Fruit fly (Drosophila melanogaster) whole organism, embryonic: Measurements from ENCODE around the gene Mrp5.

Experiments
- Asciz ChIP-seq: fragments of 200-800 bp; sonication (Bioruptor generic); optimal IDR thresholded peaks from 2 replicates; lab custom pipeline; 2017; ENCODE audit warnings: missing biosample characterization, mild to moderate bottlenecking, missing genetic modification characterization, missing genetic modification reagents
- Atf-2 ChIP-seq: fragments of 200-800 bp; sonication (Bioruptor generic); optimal IDR thresholded peaks from 2 replicates; lab custom pipeline; 2016; ENCODE audit warnings: missing biosample characterization, missing genetic modification characterization
- CG11695 ChIP-seq: fragments of 200-800 bp; sonication (Bioruptor generic); IDR thresholded peaks from 3 replicates; pipeline ENCODE4 v1.3.6; 2022; ENCODE audit warnings: missing biosample characterization, missing genetic modification characterization
- CG12391 ChIP-seq: fragments of 200-800 bp; sonication (Bioruptor generic); optimal IDR thresholded peaks from 3 replicates; lab custom pipeline; 2018; ENCODE audit warnings: missing biosample characterization, mild to moderate bottlenecking, missing genetic modification characterization, moderate library complexity
- CG12769 ChIP-seq: fragments of 200-800 bp; sonication (Bioruptor generic); optimal IDR thresholded peaks from 2 replicates; lab custom pipeline; 2019; ENCODE audit warnings: missing biosample characterization, mild to moderate bottlenecking, missing genetic modification characterization, moderate library complexity
- CG16779 ChIP-seq: fragments of 200-800 bp; sonication (Bioruptor generic); IDR thresholded peaks from 2 replicates; pipeline ENCODE4 v1.3.6; 2022; ENCODE audit warnings: missing biosample characterization, missing genetic modification characterization
- CG18619 ChIP-seq: fragments of 200-800 bp; sonication (Bioruptor generic); optimal IDR thresholded peaks from 3 replicates; lab custom pipeline; 2017; ENCODE audit warnings: missing biosample characterization, mild to moderate bottlenecking, missing genetic modification characterization
- CG2120 ChIP-seq: fragments of 200-800 bp; sonication (Bioruptor generic); optimal IDR thresholded peaks from 3 replicates; lab custom pipeline; 2016; ENCODE audit warnings: missing biosample characterization, missing genetic modification characterization
- CG31365 ChIP-seq: fragments of 200-800 bp; sonication (Bioruptor generic); optimal IDR thresholded peaks from 2 replicates; lab custom pipeline; 2018; ENCODE audit warnings: missing biosample characterization, mild to moderate bottlenecking, missing genetic modification characterization
- CG32532 ChIP-seq: fragments of 200-800 bp; sonication (Bioruptor generic); IDR thresholded peaks from 2 replicates; pipeline ENCODE4 v1.3.6; 2022; ENCODE audit warnings: missing biosample characterization, missing genetic modification characterization
- CG3281 ChIP-seq: fragments of 200-800 bp; sonication (Bioruptor generic); optimal IDR thresholded peaks from 3 replicates; lab custom pipeline; 2017; ENCODE audit warnings: missing biosample characterization, mild to moderate bottlenecking, missing genetic modification characterization
- CG7745 ChIP-seq: fragments of 200-800 bp; sonication (Bioruptor generic); optimal IDR thresholded peaks from 2 replicates; lab custom pipeline; 2018; ENCODE audit warnings: missing biosample characterization, mild to moderate bottlenecking, missing genetic modification characterization, moderate library complexity
- CG7786 ChIP-seq: fragments of 200-800 bp; sonication (Bioruptor generic); optimal IDR thresholded peaks from 2 replicates; lab custom pipeline; 2016; ENCODE audit warnings: missing biosample characterization, missing genetic modification characterization
- CG9437 ChIP-seq: fragments of 200-800 bp; sonication (Bioruptor generic); optimal IDR thresholded peaks from 2 replicates; lab custom pipeline; 2018; ENCODE audit warnings: missing biosample characterization, mild to moderate bottlenecking, missing genetic modification characterization
- CG9727 ChIP-seq: fragments of 200-800 bp; sonication (Bioruptor generic); optimal IDR thresholded peaks from 3 replicates; lab custom pipeline; 2017; ENCODE audit warnings: missing biosample characterization, mild to moderate bottlenecking, missing genetic modification characterization
- CG9932 ChIP-seq: fragments of 200-800 bp; sonication (Bioruptor generic); IDR thresholded peaks from 2 replicates; pipeline ENCODE4 v1.3.6; 2022; ENCODE audit warnings: missing biosample characterization, missing genetic modification characterization
- CHES-1-like ChIP-seq: fragments of 200-800 bp; sonication (Bioruptor generic); optimal IDR thresholded peaks from 2 replicates; lab custom pipeline; 2016; ENCODE audit warnings: missing biosample characterization, missing genetic modification characterization
- Chrac-16 ChIP-seq: fragments of 200-800 bp; sonication (Bioruptor generic); optimal IDR thresholded peaks from 3 replicates; lab custom pipeline; 2016; ENCODE audit warnings: missing biosample characterization, missing genetic modification characterization
- Dbx ChIP-seq: fragments of 200-800 bp; sonication (Bioruptor generic); IDR thresholded peaks from 3 replicates; pipeline ENCODE4 v1.3.6; 2022; ENCODE audit warnings: missing biosample characterization, missing genetic modification characterization
- Dfd ChIP-seq, 2 experiments: fragments of >200 bp; optimal IDR thresholded peaks; 2 replicates each; lab custom pipeline; 2017; ENCODE audit warnings: missing biosample characterization in 2 of 2, missing genetic modification characterization in 2 of 2
- Ets65A ChIP-seq: fragments of 200-800 bp; sonication (Bioruptor generic); peaks from one replicate; lab custom pipeline; 2016; ENCODE audit warnings: missing biosample characterization, missing genetic modification characterization
- Fer1 ChIP-seq: fragments of 200-800 bp; sonication (Bioruptor generic); optimal IDR thresholded peaks from 2 replicates; lab custom pipeline; 2017; ENCODE audit warnings: missing biosample characterization, mild to moderate bottlenecking, missing genetic modification characterization
- GATAe ChIP-seq: fragments of 200-800 bp; sonication (Bioruptor generic); conservative IDR thresholded peaks from 2 replicates; pipeline ENCODE4 v1.3.6; 2022; ENCODE audit warnings: missing biosample characterization, missing genetic modification characterization
- HmgZ ChIP-seq: fragments of 200-800 bp; sonication (Bioruptor generic); optimal IDR thresholded peaks from 2 replicates; lab custom pipeline; 2018; ENCODE audit warnings: missing biosample characterization, mild to moderate bottlenecking, missing genetic modification characterization
- Med ChIP-seq: fragments of 200-800 bp; sonication (Bioruptor generic); peaks from one replicate; lab custom pipeline; 2016; ENCODE audit warnings: missing biosample characterization, missing genetic modification characterization, mild to moderate bottlenecking, inconsistent platforms, moderate library complexity
- Meics ChIP-seq: fragments of 200-800 bp; sonication (Bioruptor generic); optimal IDR thresholded peaks from 2 replicates; lab custom pipeline; 2017; ENCODE audit warnings: missing biosample characterization, mild to moderate bottlenecking, missing genetic modification characterization
- Nf-YA ChIP-seq: fragments of 200-800 bp; sonication (Bioruptor generic); IDR thresholded peaks from 2 replicates; pipeline ENCODE4 v1.3.6; 2022; ENCODE audit warnings: missing biosample characterization, missing genetic modification characterization
- Optix ChIP-seq: fragments of 200-800 bp; sonication (Bioruptor generic); IDR thresholded peaks from 3 replicates; pipeline ENCODE4 v1.3.6; 2022; ENCODE audit warnings: missing biosample characterization, missing genetic modification characterization
- Vsx1 ChIP-seq: fragments of 200-800 bp; sonication (Bioruptor generic); optimal IDR thresholded peaks from 2 replicates; lab custom pipeline; 2017; ENCODE audit warnings: missing biosample characterization, mild to moderate bottlenecking, missing genetic modification characterization, missing genetic modification reagents
- chif ChIP-seq, 2 experiments: fragments of 200-800 bp; sonication (Bioruptor generic); optimal IDR thresholded peaks; 3 replicates each; lab custom pipeline; 2016; ENCODE audit warnings: missing biosample characterization in 2 of 2, missing genetic modification characterization in 2 of 2
- ci ChIP-seq: fragments of 200-800 bp; sonication (Bioruptor generic); IDR thresholded peaks from 3 replicates; pipeline ENCODE4 v1.3.6; 2022; ENCODE audit warnings: missing biosample characterization, missing genetic modification characterization
- dpn ChIP-seq, 2 experiments: fragments of 200-800 bp; sonication (Bioruptor generic); optimal IDR thresholded peaks; 3 replicates each; lab custom pipeline; 2016; ENCODE audit warnings: missing biosample characterization in 2 of 2, missing genetic modification characterization in 2 of 2
- eyg ChIP-seq: fragments of 200-800 bp; sonication (Bioruptor generic); optimal IDR thresholded peaks from 3 replicates; lab custom pipeline; 2016; ENCODE audit warnings: missing biosample characterization, missing genetic modification characterization
- fd102C ChIP-seq: fragments of 200-800 bp; sonication (Bioruptor generic); optimal IDR thresholded peaks from 2 replicates; lab custom pipeline; 2018; ENCODE audit warnings: missing biosample characterization, mild to moderate bottlenecking, missing genetic modification characterization, moderate library complexity
- grn ChIP-seq: fragments of 200-800 bp; sonication (Bioruptor generic); optimal IDR thresholded peaks from 3 replicates; lab custom pipeline; 2017; ENCODE audit warnings: missing biosample characterization, missing genetic modification characterization
- gro ChIP-seq: fragments of 200-800 bp; sonication (Bioruptor generic); optimal IDR thresholded peaks from 2 replicates; lab custom pipeline; 2016; ENCODE audit warnings: missing biosample characterization, missing genetic modification characterization
- ham ChIP-seq: fragments of 200-800 bp; sonication (Bioruptor generic); IDR thresholded peaks from 2 replicates; pipeline ENCODE4 v1.3.6; 2022; ENCODE audit warnings: missing biosample characterization, missing genetic modification characterization
- ken ChIP-seq: fragments of 200-800 bp; sonication (Bioruptor generic); IDR thresholded peaks from 3 replicates; pipeline ENCODE4 v1.3.6; 2022; ENCODE audit warnings: missing biosample characterization, missing genetic modification characterization
- maf-S ChIP-seq: fragments of 200-800 bp; sonication (Bioruptor generic); optimal IDR thresholded peaks from 2 replicates; lab custom pipeline; 2016; ENCODE audit warnings: missing biosample characterization, missing genetic modification characterization
- nmo ChIP-seq: fragments of 200-800 bp; sonication (Bioruptor generic); optimal IDR thresholded peaks from 2 replicates; lab custom pipeline; 2018; ENCODE audit warnings: missing biosample characterization, mild to moderate bottlenecking, missing genetic modification characterization, moderate library complexity
- schlank ChIP-seq: fragments of 200-800 bp; sonication (Bioruptor generic); optimal IDR thresholded peaks from 2 replicates; lab custom pipeline; 2018; ENCODE audit warnings: missing biosample characterization, mild to moderate bottlenecking, missing genetic modification characterization
- scrt ChIP-seq: fragments of 200-800 bp; sonication (Bioruptor generic); optimal IDR thresholded peaks from 2 replicates; lab custom pipeline; 2018; ENCODE audit warnings: missing biosample characterization, mild to moderate bottlenecking, missing genetic modification characterization, moderate library complexity
- slbo ChIP-seq: fragments of 200-800 bp; sonication (Bioruptor generic); IDR thresholded peaks from 2 replicates; pipeline ENCODE4 v1.3.6; 2022; ENCODE audit warnings: missing biosample characterization, missing genetic modification characterization
- so ChIP-seq: fragments of 200-800 bp; sonication (Bioruptor generic); IDR thresholded peaks from 3 replicates; pipeline ENCODE4 v1.3.6; 2022; ENCODE audit warnings: missing biosample characterization, missing genetic modification characterization
- tll ChIP-seq, 2 experiments: fragments of 200-800 bp in 1 of 2; fragments of >200 bp in 1 of 2; sonication (Bioruptor generic) in 1 of 2; optimal IDR thresholded peaks; 2 replicates each; lab custom pipeline; 2017 to 2019; ENCODE audit warnings: missing biosample characterization in 2 of 2, missing genetic modification characterization in 2 of 2, mild to moderate bottlenecking in 1 of 2, moderate library complexity in 1 of 2
- tup ChIP-seq: fragments of 200-800 bp; sonication (Bioruptor generic); optimal IDR thresholded peaks from 2 replicates; lab custom pipeline; 2016; ENCODE audit warnings: missing biosample characterization, mild to moderate bottlenecking, missing genetic modification characterization, moderate library complexity
- wdn ChIP-seq: fragments of 200-800 bp; sonication (Bioruptor generic); IDR thresholded peaks from 2 replicates; pipeline ENCODE4 v1.3.6; 2022; ENCODE audit warnings: missing biosample characterization, missing genetic modification characterization
- wek ChIP-seq: fragments of 200-800 bp; sonication (Bioruptor generic); optimal IDR thresholded peaks from 3 replicates; lab custom pipeline; 2018; ENCODE audit warnings: missing biosample characterization, mild to moderate bottlenecking, missing genetic modification characterization, moderate library complexity
- z ChIP-seq: fragments of 200-800 bp; sonication (Bioruptor generic); IDR thresholded peaks from 3 replicates; pipeline ENCODE4 v1.3.6; 2022; ENCODE audit warnings: missing biosample characterization, missing genetic modification characterization
- zfh1 ChIP-seq: fragments of 200-800 bp; sonication (Bioruptor generic); IDR thresholded peaks from 3 replicates; pipeline ENCODE4 v1.3.6; 2022; ENCODE audit warnings: missing biosample characterization, missing genetic modification characterization

Gene Mrp5

DNA sequence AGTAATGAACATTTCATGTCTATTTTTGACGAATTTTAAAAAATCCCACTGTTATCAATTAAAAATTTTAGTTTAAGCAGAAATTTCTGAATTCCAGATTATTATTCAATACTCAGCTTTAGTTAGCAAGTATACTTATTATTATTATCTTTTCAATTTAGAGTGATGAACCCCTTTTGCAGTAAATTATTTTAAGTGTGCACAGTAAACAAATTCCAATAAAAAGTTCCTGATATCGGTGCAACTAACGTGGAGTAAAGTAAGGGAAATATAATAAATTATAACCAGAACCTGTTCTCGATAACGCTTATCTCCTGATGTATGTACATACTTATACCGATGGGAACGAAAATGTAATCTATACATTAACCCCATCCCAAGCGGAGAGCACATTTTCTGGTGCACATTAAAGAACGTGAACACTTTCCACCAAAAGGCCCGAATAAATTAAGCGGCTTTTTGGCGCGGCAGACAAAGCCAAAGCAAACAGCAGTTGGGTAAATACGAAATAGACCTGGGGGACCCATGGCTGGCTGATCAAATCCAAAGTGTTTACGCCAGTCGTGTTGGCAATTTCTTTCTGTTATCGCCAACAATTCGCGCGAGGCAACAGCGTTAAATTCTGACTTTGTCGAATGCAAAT lies 17.3 kb downstream of the Mrp5 start (continued):
- TF ChIP-seq Vsx1 (GFP tag; lab: Kevin White, UChicago): peak; percentile 43
- TF ChIP-seq slbo (GFP tag; lab: Robert Waterston, UW): peak; percentile 34; the same call in 1 of the 2 replicates
- TF ChIP-seq Med (GFP tag; lab: Kevin White, UChicago): peak; percentile 92
- no peak for TF ChIP-seq nmo (GFP tag; lab: Kevin White, UChicago)
- peak in 1 of 2 experiments; percentile 19 for TF ChIP-seq chif (GFP tag; optimal IDR thresholded peaks at IDR 0.05; lab: Kevin White, UChicago)
- TF ChIP-seq Fer1: peak; percentile 61
- TF ChIP-seq wdn (GFP tag; lab: Robert Waterston, UW): 0 out of 2 replicates have a peak, but pooled peaks have one; percentile 21
- 0 out of 3 replicates have a peak, but pooled peaks have one; percentile 20 for TF ChIP-seq CG11695 (GFP tag; lab: Robert Waterston, UW)
- no peak for TF ChIP-seq CG31365
- peak; percentile 8 for TF ChIP-seq gro
- TF ChIP-seq Ets65A (GFP tag; lab: Kevin White, UChicago): peak; percentile 83
- TF ChIP-seq scrt (GFP tag; lab: Kevin White, UChicago): peak; percentile 22
- TF ChIP-seq schlank: peak; percentile 71
- TF ChIP-seq HmgZ (tag; lab: Kevin White, UChicago): peak; percentile 31
- peak; percentile 11; the same call in 1 of the 3 replicates for TF ChIP-seq Optix (GFP tag; lab: Robert Waterston, UW)
- TF ChIP-seq CG32532 (GFP tag; lab: Robert Waterston, UW): peak; percentile 50; the same call in 1 of the 2 replicates
- peak; percentile 41 for TF ChIP-seq CG7786 (GFP tag; lab: Kevin White, UChicago)
- TF ChIP-seq z (GFP tag; lab: Robert Waterston, UW): no peak
- TF ChIP-seq eyg (GFP tag; lab: Kevin White, UChicago): peak; percentile 21
- peak in 1 of 2 experiments; percentile 2 for TF ChIP-seq dpn (GFP tag; optimal IDR thresholded peaks at IDR 0.05; lab: Kevin White, UChicago)
- TF ChIP-seq maf-S: peak; percentile 10
- peak; percentile 46; the same call in 1 of the 3 replicates for TF ChIP-seq ci (GFP tag; lab: Robert Waterston, UW)
- peak; percentile 62 for TF ChIP-seq CG2120 (GFP tag; lab: Kevin White, UChicago)
- peak; percentile 6 for TF ChIP-seq tup (GFP tag; lab: Kevin White, UChicago)
- peak; percentile 16 for TF ChIP-seq CG9727 (GFP tag; lab: Kevin White, UChicago)
- TF ChIP-seq CHES-1-like (GFP tag; lab: Kevin White, UChicago): peak; percentile 10
- no peak for TF ChIP-seq GATAe (GFP tag; lab: Robert Waterston, UW)
- peak; percentile 26 for TF ChIP-seq Asciz (GFP tag; lab: Kevin White, UChicago)
- peak; percentile 48; the same call in 1 of the 3 replicates for TF ChIP-seq ken (GFP tag; lab: Robert Waterston, UW)
- no peak for TF ChIP-seq Atf-2 (GFP tag; lab: Kevin White, UChicago)
- peak; percentile 34; the same call in 1 of the 3 replicates for TF ChIP-seq zfh1 (GFP tag; lab: Robert Waterston, UW)
- no peak for TF ChIP-seq Dfd (GFP tag; optimal IDR thresholded peaks at IDR 0.05; lab: Kevin White, UChicago)
- TF ChIP-seq CG12391: no peak
- peak; percentile 55 for TF ChIP-seq CG18619 (GFP tag; lab: Kevin White, UChicago)
- no peak for TF ChIP-seq so
- no peak; the same call in 1 of the 2 replicates for TF ChIP-seq CG9932 (GFP tag; lab: Robert Waterston, UW)
- TF ChIP-seq Dbx (GFP tag; lab: Robert Waterston, UW): peak; percentile 68; the same call in 2 of the 3 replicates
- no peak for TF ChIP-seq Meics
- no peak for TF ChIP-seq Nf-YA (GFP tag; lab: Robert Waterston, UW)
- no peak for TF ChIP-seq tll (GFP tag; optimal IDR thresholded peaks at IDR 0.05; lab: Kevin White, UChicago)
- peak; percentile 9; the same call in 1 of the 2 replicates for TF ChIP-seq ham (GFP tag; lab: Robert Waterston, UW)
- TF ChIP-seq CG7745: peak; percentile 44
- peak; percentile 38 for TF ChIP-seq wek (GFP tag; lab: Kevin White, UChicago)
- TF ChIP-seq grn (GFP tag; lab: Kevin White, UChicago): peak; percentile 34
- no peak for TF ChIP-seq CG9437 (GFP tag; lab: Kevin White, UChicago)
- TF ChIP-seq CG16779 (GFP tag; lab: Robert Waterston, UW): 0 out of 2 replicates have a peak, but pooled peaks have one; percentile 8
- TF ChIP-seq CG3281 (GFP tag; lab: Kevin White, UChicago): peak; percentile 68
- no peak for TF ChIP-seq Chrac-16 (GFP tag; lab: Kevin White, UChicago)
- no peak for TF ChIP-seq fd102C (GFP tag; lab: Kevin White, UChicago)
- no peak for TF ChIP-seq CG12769 (tag; lab: Kevin White, UChicago)
